Worm (Caenorhabditis elegans) whole organism, late embryonic: ENCODE results near the gene C41H7.2.

Experiments used
- C08G9.2 ChIP-seq: sonication (generic microtip); optimal IDR thresholded peaks from 2 replicates; lab custom pipeline; 2016; ENCODE audit warnings: mild to moderate bottlenecking, missing genetic modification characterization, moderate library complexity, missing compliant biosample characterization
- C38D4.7 ChIP-seq: fragments of 200-800 bp; sonication (Bioruptor generic); optimal IDR thresholded peaks from 2 replicates; lab custom pipeline; 2018; ENCODE audit warnings: mild to moderate bottlenecking, missing genetic modification characterization, moderate library complexity, missing compliant biosample characterization
- K02D7.2 ChIP-seq: sonication (generic microtip); optimal IDR thresholded peaks from 2 replicates; lab custom pipeline; 2017; ENCODE audit warnings: mild to moderate bottlenecking, missing genetic modification characterization, missing compliant biosample characterization
- K09A11.1 ChIP-seq: sonication (generic microtip); optimal IDR thresholded peaks from 2 replicates; lab custom pipeline; 2017; ENCODE audit warnings: antibody characterized with exemption, mild to moderate bottlenecking, missing genetic modification characterization, missing compliant biosample characterization; ENCODE audit not compliant: insufficient read depth
- T23F11.4 ChIP-seq: fragments of 200-800 bp; sonication (Bioruptor generic); optimal IDR thresholded peaks from 2 replicates; lab custom pipeline; 2018; ENCODE audit warnings: mild to moderate bottlenecking, missing genetic modification characterization, missing compliant biosample characterization
- ama-1 ChIP-seq: fragments of 150-350 bp; optimal IDR thresholded peaks from 2 replicates; lab custom pipeline; 2014
- ceh-14 ChIP-seq: sonication (generic microtip); optimal IDR thresholded peaks from 2 replicates; lab custom pipeline; 2016; ENCODE audit warnings: missing genotype, missing genetic modification characterization, missing compliant biosample characterization
- ceh-2 ChIP-seq: sonication (generic microtip); optimal IDR thresholded peaks from 2 replicates; lab custom pipeline; 2016; ENCODE audit warnings: missing genotype, missing genetic modification characterization, missing compliant biosample characterization
- ceh-22 ChIP-seq: sonication (generic microtip); optimal IDR thresholded peaks from 2 replicates; lab custom pipeline; 2017; ENCODE audit warnings: missing biosample characterization, missing genetic modification characterization
- ceh-24 ChIP-seq: sonication (generic microtip); optimal IDR thresholded peaks from 2 replicates; lab custom pipeline; 2016; ENCODE audit warnings: mild to moderate bottlenecking, missing genetic modification characterization, missing compliant biosample characterization
- ceh-30 ChIP-seq: fragments of 150-350 bp; optimal IDR thresholded peaks from 2 replicates; lab custom pipeline; 2014; ENCODE audit warnings: missing biosample characterization, missing genetic modification characterization
- ceh-31 ChIP-seq: sonication (generic microtip); optimal IDR thresholded peaks from 2 replicates; lab custom pipeline; 2016; ENCODE audit warnings: missing genetic modification characterization, missing compliant biosample characterization
- ceh-34 ChIP-seq: sonication (generic microtip); optimal IDR thresholded peaks from 2 replicates; lab custom pipeline; 2016; ENCODE audit warnings: mild to moderate bottlenecking, missing genetic modification characterization, missing compliant biosample characterization
- ceh-45 ChIP-seq: fragments of 200-800 bp; sonication (Bioruptor generic); IDR thresholded peaks from 2 replicates; pipeline ENCODE4 v1.3.6; 2022; ENCODE audit warnings: missing genetic modification reagents, missing genetic modification characterization, missing compliant biosample characterization
- ceh-9 ChIP-seq: sonication (generic microtip); optimal IDR thresholded peaks from 2 replicates; lab custom pipeline; 2016; ENCODE audit warnings: mild to moderate bottlenecking, missing genetic modification characterization, inconsistent platforms, missing compliant biosample characterization
- che-1 ChIP-seq: sonication (generic microtip); optimal IDR thresholded peaks from 2 replicates; lab custom pipeline; 2016; ENCODE audit warnings: mild to moderate bottlenecking, missing genetic modification characterization, missing compliant biosample characterization
- dmd-4 ChIP-seq: sonication (generic microtip); optimal IDR thresholded peaks from 2 replicates; lab custom pipeline; 2016; ENCODE audit warnings: borderline replicate concordance, missing genetic modification characterization, missing compliant biosample characterization
- dve-1 ChIP-seq: sonication (generic microtip); optimal IDR thresholded peaks from 2 replicates; lab custom pipeline; 2017; ENCODE audit warnings: antibody characterized with exemption, mild to moderate bottlenecking, missing genetic modification characterization, missing compliant biosample characterization
- elt-2 ChIP-seq: sonication (generic microtip); optimal IDR thresholded peaks from 2 replicates; lab custom pipeline; 2016; ENCODE audit warnings: missing genetic modification reagents, missing genetic modification characterization, missing compliant biosample characterization
- elt-4 ChIP-seq: sonication (generic microtip); optimal IDR thresholded peaks from 2 replicates; lab custom pipeline; 2016; ENCODE audit warnings: missing genetic modification characterization, missing compliant biosample characterization
- eyg-1 ChIP-seq: sonication (generic microtip); optimal IDR thresholded peaks from 2 replicates; lab custom pipeline; 2016; ENCODE audit warnings: missing genotype, missing genetic modification characterization, missing compliant biosample characterization
- fax-1 ChIP-seq: sonication (generic microtip); optimal IDR thresholded peaks from 2 replicates; lab custom pipeline; 2016; ENCODE audit warnings: missing genotype, missing genetic modification characterization, missing compliant biosample characterization
- fkh-10 ChIP-seq: fragments of 150-350 bp; optimal IDR thresholded peaks from 2 replicates; lab custom pipeline; 2014; ENCODE audit warnings: missing biosample characterization, missing genetic modification reagents, missing genetic modification characterization
- fkh-6 ChIP-seq: sonication (generic microtip); optimal IDR thresholded peaks from 2 replicates; lab custom pipeline; 2016; ENCODE audit warnings: missing genetic modification characterization, missing compliant biosample characterization
- gmeb-2 ChIP-seq: sonication (generic microtip); optimal IDR thresholded peaks from 2 replicates; lab custom pipeline; 2016; ENCODE audit warnings: missing genetic modification characterization, inconsistent platforms, missing compliant biosample characterization
- hlh-13 ChIP-seq: fragments of 200-800 bp; sonication (Bioruptor generic); optimal IDR thresholded peaks from 2 replicates; lab custom pipeline; 2018; ENCODE audit warnings: mild to moderate bottlenecking, missing genetic modification characterization, missing compliant biosample characterization
- hlh-15 ChIP-seq: sonication (generic microtip); optimal IDR thresholded peaks from 2 replicates; lab custom pipeline; 2016; ENCODE audit warnings: missing genetic modification characterization, missing compliant biosample characterization
- hlh-6 ChIP-seq: sonication (generic microtip); optimal IDR thresholded peaks from 2 replicates; lab custom pipeline; 2016; ENCODE audit warnings: missing genotype, missing genetic modification characterization, missing compliant biosample characterization
- hlh-8 ChIP-seq: sonication (generic microtip); optimal IDR thresholded peaks from 2 replicates; lab custom pipeline; 2016; ENCODE audit warnings: missing genotype, missing genetic modification characterization, missing compliant biosample characterization
- lim-6 ChIP-seq: sonication (generic microtip); optimal IDR thresholded peaks from 2 replicates; lab custom pipeline; 2016; ENCODE audit warnings: missing genetic modification characterization, missing compliant biosample characterization
- lin-11 ChIP-seq: fragments of 200-800 bp; sonication (Bioruptor generic); optimal IDR thresholded peaks from 2 replicates; lab custom pipeline; 2018; ENCODE audit warnings: mild to moderate bottlenecking, missing genetic modification characterization, missing compliant biosample characterization
- mec-3 ChIP-seq: sonication (generic microtip); optimal IDR thresholded peaks from 2 replicates; lab custom pipeline; 2016; ENCODE audit warnings: borderline replicate concordance, missing genetic modification characterization, missing compliant biosample characterization
- nfya-1 ChIP-seq: sonication (generic microtip); optimal IDR thresholded peaks from 2 replicates; lab custom pipeline; 2017; ENCODE audit warnings: missing genetic modification characterization, mild to moderate bottlenecking, missing compliant biosample characterization, antibody characterized with exemption, moderate library complexity
- nhr-11 ChIP-seq: fragments of 150-350 bp; optimal IDR thresholded peaks from 2 replicates; lab custom pipeline; 2014; ENCODE audit warnings: missing biosample characterization, missing genetic modification characterization
- nhr-232 ChIP-seq: sonication (generic microtip); optimal IDR thresholded peaks from 2 replicates; lab custom pipeline; 2016; ENCODE audit warnings: missing genetic modification characterization, missing compliant biosample characterization
- odd-2 ChIP-seq: sonication (generic microtip); optimal IDR thresholded peaks from 2 replicates; lab custom pipeline; 2017; ENCODE audit warnings: antibody characterized with exemption, mild to moderate bottlenecking, missing genetic modification characterization, missing compliant biosample characterization
- pag-3 ChIP-seq: sonication (generic microtip); optimal IDR thresholded peaks from 2 replicates; lab custom pipeline; 2016; ENCODE audit warnings: missing compliant biosample characterization, missing genetic modification characterization, borderline replicate concordance
- pax-1 ChIP-seq: fragments of 150-350 bp; optimal IDR thresholded peaks from 2 replicates; lab custom pipeline; 2014; ENCODE audit warnings: missing biosample characterization, missing genetic modification characterization
- pha-2 ChIP-seq: sonication (generic microtip); optimal IDR thresholded peaks from 2 replicates; lab custom pipeline; 2017; ENCODE audit warnings: mild to moderate bottlenecking, missing genetic modification characterization, missing compliant biosample characterization
- pha-4 ChIP-seq: fragments of 150-350 bp; optimal IDR thresholded peaks from 2 replicates; lab custom pipeline; 2018; ENCODE audit warnings: missing biosample characterization, missing genetic modification reagents, missing genetic modification characterization
- pqm-1 ChIP-seq: sonication (generic microtip); optimal IDR thresholded peaks from 2 replicates; lab custom pipeline; 2016; ENCODE audit warnings: missing genetic modification characterization, missing compliant biosample characterization
- pros-1 ChIP-seq: fragments of 150-350 bp; optimal IDR thresholded peaks from 2 replicates; lab custom pipeline; 2014; ENCODE audit warnings: missing biosample characterization, missing genetic modification reagents, missing genetic modification characterization
- ref-2 ChIP-seq: sonication (generic microtip); optimal IDR thresholded peaks from 2 replicates; lab custom pipeline; 2016; ENCODE audit warnings: missing genetic modification characterization, missing compliant biosample characterization
- rnt-1 ChIP-seq: sonication (generic microtip); optimal IDR thresholded peaks from 2 replicates; lab custom pipeline; 2016; ENCODE audit warnings: missing genetic modification characterization, missing compliant biosample characterization
- sdc-2 ChIP-seq: sonication (generic microtip); optimal IDR thresholded peaks from 2 replicates; lab custom pipeline; 2016; ENCODE audit warnings: missing genotype, missing genetic modification characterization, missing compliant biosample characterization
- sox-2 ChIP-seq: fragments of 200-800 bp; sonication (Bioruptor generic); IDR thresholded peaks from 2 replicates; pipeline ENCODE4 v1.3.6; 2022; ENCODE audit warnings: missing genetic modification reagents, missing genetic modification characterization, missing compliant biosample characterization
- sox-4 ChIP-seq: sonication (generic microtip); optimal IDR thresholded peaks from 2 replicates; lab custom pipeline; 2017; ENCODE audit warnings: mild to moderate bottlenecking, missing genetic modification characterization, inconsistent platforms, missing compliant biosample characterization
- tbx-2 ChIP-seq: sonication (generic microtip); optimal IDR thresholded peaks from 2 replicates; lab custom pipeline; 2016; ENCODE audit warnings: missing genetic modification characterization, missing compliant biosample characterization
- unc-55 ChIP-seq: sonication (generic microtip); optimal IDR thresholded peaks from 2 replicates; lab custom pipeline; 2017; ENCODE audit warnings: missing biosample characterization, missing genetic modification reagents, missing genetic modification characterization
- unc-86 ChIP-seq: sonication (generic microtip); optimal IDR thresholded peaks from 2 replicates; lab custom pipeline; 2016; ENCODE audit warnings: missing genetic modification characterization, missing compliant biosample characterization

C41H7.2 gene

DNA sequence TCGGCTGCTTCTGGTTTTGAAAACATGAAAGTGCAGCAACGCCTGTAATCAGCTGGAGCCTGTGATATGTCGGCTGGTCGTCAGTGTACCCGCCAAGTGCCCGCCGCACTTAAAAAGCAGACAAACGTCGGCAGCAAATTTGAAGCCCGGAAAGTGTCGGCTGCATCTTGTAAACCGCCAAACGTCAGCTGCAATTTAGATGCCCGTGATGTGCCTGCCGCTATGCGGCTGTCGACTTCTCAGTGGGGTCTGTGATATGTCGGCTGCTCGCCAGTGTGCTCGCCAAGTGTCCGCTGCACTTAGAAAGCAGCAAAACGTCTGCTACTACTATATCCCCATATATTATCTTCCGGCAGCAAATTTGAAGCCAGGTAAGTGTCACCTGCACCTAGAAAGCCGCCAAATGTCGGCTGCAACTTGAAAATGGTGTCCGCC, 27.5 kb upstream of the C41H7.2 start:
- TF ChIP-seq T23F11.4 (GFP tag; lab: Kevin White, UChicago) (no peak), pha-2 (tag; lab: Kevin White, UChicago) (no peak), nhr-11 (tag; lab: Kevin White, UChicago) (no peak), dve-1 (tag; lab: Kevin White, UChicago) (no peak), ceh-34 (tag; lab: Kevin White, UChicago) (no peak), unc-86 (tag; lab: Kevin White, UChicago) (no peak), ceh-31 (tag; lab: Kevin White, UChicago) (no peak), pros-1 (no peak), lin-11 (tag; lab: Kevin White, UChicago) (no peak), ceh-30 (tag; lab: Kevin White, UChicago) (no peak), ceh-22 (tag; lab: Kevin White, UChicago) (no peak)

DNA sequence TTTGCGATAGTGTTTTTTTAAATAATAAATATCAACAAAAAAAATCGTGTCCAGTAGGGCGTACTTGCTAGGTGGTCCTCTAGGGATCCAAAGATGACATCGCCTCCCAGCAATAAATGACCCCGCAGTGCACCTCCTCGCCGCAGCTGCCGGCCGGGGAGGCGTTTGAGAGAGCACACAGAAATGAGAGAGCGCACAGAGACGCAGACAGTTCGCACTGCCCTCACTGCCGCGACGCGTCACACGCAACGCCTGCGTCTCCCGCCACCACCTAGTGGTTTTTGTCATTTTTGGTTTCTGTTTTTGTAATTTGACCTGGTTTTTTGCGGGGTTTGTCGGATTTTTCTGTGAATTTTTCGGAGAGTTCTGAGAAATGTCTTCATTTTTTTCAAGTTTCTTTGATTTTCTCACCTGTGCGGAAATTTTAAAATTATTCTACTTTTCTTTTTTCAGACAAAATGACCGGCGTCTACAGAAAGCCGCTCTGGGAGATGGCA, 26.7 kb upstream of the C41H7.2 start, which contains the start of gene lido-7:
Gene lido-7 (plus strand): TSS at position 447 of the 497 bp plus-strand sequence.
- TF ChIP-seq ceh-34 (tag; lab: Kevin White, UChicago) (peak; percentile 50), K02D7.2 (tag; lab: Kevin White, UChicago) (no peak), hlh-13 (no peak), K09A11.1 (tag; lab: Kevin White, UChicago) (no peak), fax-1 (no peak), sdc-2 (tag; lab: Kevin White, UChicago) (no peak), hlh-8 (tag; lab: Kevin White, UChicago) (peak; percentile 14), ceh-24 (no peak), che-1 (no peak), ceh-2 (tag; lab: Kevin White, UChicago) (no peak), unc-55 (peak; percentile 29), pax-1 (tag; lab: Kevin White, UChicago) (no peak), nfya-1 (tag; lab: Kevin White, UChicago) (peak; percentile 60), ama-1 (no peak), mec-3 (tag; lab: Kevin White, UChicago) (no peak), hlh-6 (tag; lab: Kevin White, UChicago) (no peak), C08G9.2 (tag; lab: Kevin White, UChicago) (no peak), fkh-10 (GFP tag; lab: Kevin White, UChicago) (no peak), dve-1 (tag; lab: Kevin White, UChicago) (no peak), fkh-6 (tag; lab: Kevin White, UChicago) (no peak), tbx-2 (tag; lab: Kevin White, UChicago) (peak; percentile 49), gmeb-2 (tag; lab: Kevin White, UChicago) (no peak), dmd-4 (no peak), pros-1 (no peak), ceh-9 (tag; lab: Kevin White, UChicago) (no peak), sox-2 (GFP tag; lab: Robert Waterston, UW) (no peak), pag-3 (tag; lab: Kevin White, UChicago) (no peak), elt-4 (tag; lab: Kevin White, UChicago) (no peak), ceh-45 (GFP tag; lab: Robert Waterston, UW) (no peak), odd-2 (tag; lab: Kevin White, UChicago) (no peak), pha-4 (tag; lab: Kevin White, UChicago) (no peak), nhr-232 (tag; lab: Kevin White, UChicago) (no peak), C38D4.7 (GFP tag; lab: Kevin White, UChicago) (no peak), ceh-14 (tag; lab: Kevin White, UChicago) (no peak), rnt-1 (tag; lab: Kevin White, UChicago) (peak; percentile 24), pha-2 (tag; lab: Kevin White, UChicago) (no peak), lim-6 (tag; lab: Kevin White, UChicago) (no peak), elt-2 (tag; lab: Kevin White, UChicago) (no peak), ceh-22 (tag; lab: Kevin White, UChicago) (no peak), sox-4 (tag; lab: Kevin White, UChicago) (no peak), eyg-1 (no peak), ref-2 (tag; lab: Kevin White, UChicago) (peak; percentile 31), pqm-1 (no peak), hlh-15 (tag; lab: Kevin White, UChicago) (no peak)
